Fruit fly (Drosophila melanogaster) whole organism, prepupa: ENCODE data around the gene CG42335.

Experiments used
- CG11902 ChIP-seq: fragments of 200-800 bp; sonication (Bioruptor generic); optimal IDR thresholded peaks from 3 replicates; lab custom pipeline; 2016; ENCODE audit warnings: missing biosample characterization, missing genetic modification characterization
- CG1621 ChIP-seq: fragments of 200-800 bp; sonication (Bioruptor generic); optimal IDR thresholded peaks from 3 replicates; lab custom pipeline; 2018; ENCODE audit warnings: missing biosample characterization, mild to moderate bottlenecking, missing genetic modification characterization
- CG8632 ChIP-seq: fragments of 200-800 bp; sonication (Bioruptor generic); optimal IDR thresholded peaks from 3 replicates; lab custom pipeline; 2016; ENCODE audit warnings: missing biosample characterization, missing genetic modification characterization
- Hr39 ChIP-seq: fragments of 200-800 bp; sonication (Bioruptor generic); optimal IDR thresholded peaks from 2 replicates; lab custom pipeline; 2016; ENCODE audit warnings: missing biosample characterization, missing genetic modification characterization

DNA sequence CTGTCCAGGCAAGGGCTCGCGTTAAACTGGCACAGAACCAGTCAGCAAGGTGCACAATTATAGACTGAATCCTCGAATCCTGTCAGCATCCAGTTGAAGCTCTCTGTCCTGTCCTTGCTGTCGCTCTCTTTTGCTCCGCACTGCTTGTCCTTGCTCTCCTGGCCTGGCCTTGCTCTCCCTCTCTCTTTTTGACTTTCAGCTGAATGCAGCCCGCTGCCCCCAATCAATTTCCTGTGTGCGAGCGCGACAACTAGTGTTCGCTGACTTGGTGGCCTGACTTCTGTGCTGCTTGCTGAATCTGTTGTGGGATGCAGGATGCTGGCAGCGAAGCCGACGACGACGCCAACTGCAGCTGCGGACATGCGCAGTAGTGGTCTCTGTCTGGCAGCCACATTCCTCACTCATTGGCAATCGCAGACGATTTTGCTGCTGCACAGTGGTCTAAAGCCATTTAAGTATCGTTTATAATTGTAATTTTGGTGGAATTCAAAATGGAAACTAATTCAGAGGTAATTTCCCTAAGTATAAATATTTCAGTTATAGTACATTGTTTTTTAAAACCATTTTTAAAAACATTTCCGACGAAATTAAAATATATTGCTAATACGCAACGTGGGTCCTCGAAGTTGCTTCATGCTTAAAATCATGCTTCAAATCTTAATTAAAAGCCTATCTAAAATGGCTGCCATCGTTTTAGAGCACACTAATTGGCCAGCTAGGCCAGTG is 50.2 kb downstream of the CG42335 start:
- peak; percentile 10 for TF ChIP-seq CG8632 (GFP tag; lab: Kevin White, UChicago)
- TF ChIP-seq Hr39 (GFP tag; lab: Kevin White, UChicago), result no peak
- TF ChIP-seq CG11902 (GFP tag; lab: Kevin White, UChicago), result no peak
- no peak for TF ChIP-seq CG1621 (tag; lab: Kevin White, UChicago)
